Worm (Caenorhabditis elegans) whole organism, mixed stage, embryonic: Measurements from ENCODE around the gene R12A1.3.

Source experiments
- M03D4.4 ChIP-seq: sonication (generic microtip); optimal IDR thresholded peaks from 2 replicates; lab custom pipeline; 2017; ENCODE audit warnings: mild to moderate bottlenecking, missing genetic modification characterization, missing compliant biosample characterization
- bed-3 ChIP-seq: fragments of 200-800 bp; sonication (Bioruptor generic); optimal IDR thresholded peaks from 3 replicates; lab custom pipeline; 2018; ENCODE audit warnings: mild to moderate bottlenecking, missing genetic modification characterization, moderate library complexity, missing compliant biosample characterization
- blmp-1 ChIP-seq: fragments of 150-350 bp; optimal IDR thresholded peaks from 2 replicates; lab custom pipeline; 2014; ENCODE audit warnings: missing biosample characterization, missing genetic modification characterization
- ceh-43 ChIP-seq: fragments of 200-800 bp; sonication (Bioruptor generic); optimal IDR thresholded peaks from 2 replicates; lab custom pipeline; 2018; ENCODE audit warnings: mild to moderate bottlenecking, missing genetic modification characterization, moderate library complexity, missing compliant biosample characterization
- ceh-83 ChIP-seq: fragments of 200-800 bp; sonication (Bioruptor generic); optimal IDR thresholded peaks from 2 replicates; lab custom pipeline; 2018; ENCODE audit warnings: mild to moderate bottlenecking, missing genetic modification characterization, missing compliant biosample characterization
- ces-1 ChIP-seq: fragments of 150-350 bp; optimal IDR thresholded peaks from 2 replicates; lab custom pipeline; 2014; ENCODE audit warnings: missing biosample characterization, missing genetic modification reagents, missing genetic modification characterization
- cnd-1 ChIP-seq: fragments of 200-800 bp; sonication (Bioruptor generic); optimal IDR thresholded peaks from 2 replicates; lab custom pipeline; 2018; ENCODE audit warnings: mild to moderate bottlenecking, missing genetic modification characterization, missing compliant biosample characterization
- drap-1 ChIP-seq: fragments of 200-800 bp; sonication (Bioruptor generic); optimal IDR thresholded peaks from 3 replicates; lab custom pipeline; 2018; ENCODE audit warnings: mild to moderate bottlenecking, missing genetic modification characterization, missing compliant biosample characterization
- elt-1 ChIP-seq: sonication (generic microtip); optimal IDR thresholded peaks from 2 replicates; lab custom pipeline; 2017; ENCODE audit warnings: missing genetic modification characterization, mild to moderate bottlenecking, missing compliant biosample characterization, antibody characterized with exemption, moderate library complexity, borderline replicate concordance; ENCODE audit not compliant: insufficient read depth
- elt-3 ChIP-seq: fragments of 150-350 bp; optimal IDR thresholded peaks from 2 replicates; lab custom pipeline; 2014; ENCODE audit warnings: missing biosample characterization, missing genetic modification characterization
- flh-1 ChIP-seq: fragments of 200-800 bp; sonication (Bioruptor generic); optimal IDR thresholded peaks from 2 replicates; lab custom pipeline; 2018; ENCODE audit warnings: mild to moderate bottlenecking, missing genetic modification characterization, moderate library complexity, missing compliant biosample characterization
- hlh-1 ChIP-seq: fragments of 150-350 bp; optimal IDR thresholded peaks from 2 replicates; lab custom pipeline; 2014; ENCODE audit warnings: missing biosample characterization, missing genetic modification reagents, missing genetic modification characterization
- lin-13 ChIP-seq: fragments of 150-350 bp; optimal IDR thresholded peaks from 2 replicates; lab custom pipeline; 2014; ENCODE audit warnings: missing biosample characterization, missing genetic modification characterization
- lin-32 ChIP-seq: fragments of 200-800 bp; sonication (Bioruptor generic); optimal IDR thresholded peaks from 2 replicates; lab custom pipeline; 2018; ENCODE audit warnings: mild to moderate bottlenecking, missing genetic modification characterization, missing compliant biosample characterization
- lsy-2 ChIP-seq: fragments of 150-350 bp; optimal IDR thresholded peaks from 2 replicates; lab custom pipeline; 2014; ENCODE audit warnings: missing biosample characterization, missing genetic modification characterization
- mep-1 ChIP-seq: fragments of 150-350 bp; optimal IDR thresholded peaks from 2 replicates; lab custom pipeline; 2017; ENCODE audit warnings: missing biosample characterization, missing genetic modification reagents, missing genetic modification characterization, inconsistent platforms
- mls-2 ChIP-seq: sonication (generic microtip); optimal IDR thresholded peaks from 2 replicates; lab custom pipeline; 2016; ENCODE audit warnings: mild to moderate bottlenecking, missing genetic modification characterization, moderate library complexity, missing compliant biosample characterization
- nhr-12 ChIP-seq: fragments of 150-350 bp; optimal IDR thresholded peaks from 2 replicates; lab custom pipeline; 2014; ENCODE audit warnings: missing biosample characterization, missing genetic modification characterization
- nhr-2 ChIP-seq: fragments of 150-350 bp; optimal IDR thresholded peaks from 2 replicates; lab custom pipeline; 2014; ENCODE audit warnings: missing biosample characterization, missing genetic modification characterization
- nhr-237 ChIP-seq: fragments of 150-350 bp; optimal IDR thresholded peaks from 2 replicates; lab custom pipeline; 2014; ENCODE audit warnings: missing biosample characterization, missing genetic modification characterization
- nhr-28 ChIP-seq: fragments of 150-350 bp; optimal IDR thresholded peaks from 2 replicates; lab custom pipeline; 2014; ENCODE audit warnings: missing biosample characterization, missing genetic modification characterization
- nhr-76 ChIP-seq: sonication (generic microtip); optimal IDR thresholded peaks from 2 replicates; lab custom pipeline; 2017; ENCODE audit warnings: missing biosample characterization, missing genetic modification characterization
- pha-4 ChIP-seq: fragments of 150-350 bp; optimal IDR thresholded peaks from 2 replicates; lab custom pipeline; 2018; ENCODE audit warnings: missing biosample characterization, missing genetic modification reagents, missing genetic modification characterization
- sem-2 ChIP-seq: fragments of 200-800 bp; sonication (Bioruptor generic); optimal IDR thresholded peaks from 2 replicates; lab custom pipeline; 2018; ENCODE audit warnings: mild to moderate bottlenecking, missing genetic modification characterization, missing compliant biosample characterization
- snpc-4 ChIP-seq: fragments of 150-350 bp; optimal IDR thresholded peaks from 2 replicates; lab custom pipeline; 2014; ENCODE audit warnings: missing biosample characterization, missing genetic modification characterization
- sptf-1 ChIP-seq: sonication (generic microtip); optimal IDR thresholded peaks from 2 replicates; lab custom pipeline; 2017; ENCODE audit warnings: mild to moderate bottlenecking, missing genetic modification characterization, moderate library complexity, missing compliant biosample characterization
- tbx-8 ChIP-seq: fragments of 200-800 bp; sonication (Bioruptor generic); optimal IDR thresholded peaks from 2 replicates; lab custom pipeline; 2018; ENCODE audit warnings: mild to moderate bottlenecking, missing genetic modification characterization, moderate library complexity, missing compliant biosample characterization
- unc-120 ChIP-seq: sonication (generic microtip); optimal IDR thresholded peaks from 2 replicates; lab custom pipeline; 2017; ENCODE audit warnings: missing genetic modification characterization, missing compliant biosample characterization; ENCODE audit not compliant: poor library complexity, severe bottlenecking
- unc-62 ChIP-seq: fragments of 150-350 bp; optimal IDR thresholded peaks from 2 replicates; lab custom pipeline; 2014; ENCODE audit warnings: missing biosample characterization, missing genetic modification reagents, missing genetic modification characterization
- zip-8 ChIP-seq: fragments of 150-350 bp; optimal IDR thresholded peaks from 2 replicates; lab custom pipeline; 2014; ENCODE audit warnings: missing biosample characterization, missing genetic modification characterization
- ztf-11 ChIP-seq: fragments of 150-350 bp; optimal IDR thresholded peaks from 2 replicates; lab custom pipeline; 2014; ENCODE audit warnings: missing biosample characterization, missing genetic modification characterization

The R12A1.3 gene

DNA sequence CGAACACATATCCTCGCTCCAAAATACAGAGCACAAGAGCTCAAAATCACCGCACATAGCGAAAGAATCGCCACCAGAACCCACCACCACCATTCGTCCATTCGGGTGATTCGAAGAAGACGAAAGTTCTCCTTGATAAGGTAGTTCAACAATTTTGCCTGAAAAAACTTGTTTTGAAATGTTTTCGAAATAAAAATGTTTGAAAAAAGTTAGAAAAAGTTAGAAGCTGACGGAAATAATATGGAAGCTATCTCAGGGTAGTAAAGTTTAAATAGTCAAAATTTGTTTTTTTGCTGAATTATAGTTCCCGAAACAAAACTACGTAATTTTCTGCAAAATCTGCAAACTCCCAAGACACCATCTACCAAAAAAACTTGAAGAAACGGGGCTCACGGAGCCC lies 14.1 kb downstream of the R12A1.3 start, which contains the start of gene snt-5:
Gene snt-5 (minus strand): TSS at position 101 of the 400 bp plus-strand sequence.
- no peak for TF ChIP-seq lin-13 (tag; lab: Kevin White, UChicago)
- no peak for TF ChIP-seq ces-1 (GFP tag; lab: Kevin White, UChicago)
- no peak for TF ChIP-seq pha-4 (tag; lab: Kevin White, UChicago)
- no peak for TF ChIP-seq unc-120
- TF ChIP-seq ceh-83 (GFP tag; lab: Kevin White, UChicago) = no peak
- TF ChIP-seq elt-1 (tag; lab: Kevin White, UChicago) = no peak
- no peak for TF ChIP-seq nhr-237 (tag; lab: Kevin White, UChicago)
- TF ChIP-seq elt-3 = no peak
- TF ChIP-seq tbx-8 (GFP tag; lab: Kevin White, UChicago) = no peak
- no peak for TF ChIP-seq lsy-2
- no peak for TF ChIP-seq ztf-11
- TF ChIP-seq nhr-12 (tag; lab: Kevin White, UChicago) = no peak
- TF ChIP-seq sptf-1 (tag; lab: Kevin White, UChicago) = no peak
- no peak for TF ChIP-seq bed-3 (GFP tag; lab: Kevin White, UChicago)
- no peak for TF ChIP-seq mep-1
- TF ChIP-seq drap-1 (GFP tag; lab: Kevin White, UChicago) = no peak

DNA sequence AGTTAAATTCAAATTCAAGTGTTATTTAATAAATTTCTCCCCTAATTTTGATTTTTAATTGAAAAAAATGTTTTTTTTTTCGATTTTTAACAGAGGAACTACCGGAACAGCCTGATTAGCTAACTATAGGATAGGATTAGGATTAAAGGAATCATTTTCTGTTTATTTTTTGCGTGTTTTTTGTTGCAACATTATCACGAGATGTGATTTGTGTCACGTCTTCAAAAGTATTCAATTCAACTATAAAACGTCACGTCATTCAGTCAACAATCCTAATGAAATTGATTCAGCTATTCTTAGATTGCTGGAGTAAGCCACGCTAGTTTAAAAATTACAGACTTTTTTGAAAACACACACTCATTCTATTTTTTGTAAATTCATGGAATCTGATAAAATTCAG lies 14.9 kb downstream of the R12A1.3 start:
- TF ChIP-seq ceh-43 (no peak), flh-1 (GFP tag; lab: Kevin White, UChicago) (no peak), nhr-28 (tag; lab: Kevin White, UChicago) (no peak), M03D4.4 (no peak), bed-3 (GFP tag; lab: Kevin White, UChicago) (no peak), lin-13 (tag; lab: Kevin White, UChicago) (no peak), mls-2 (tag; lab: Kevin White, UChicago) (no peak), unc-120 (no peak), elt-3 (no peak), ceh-83 (GFP tag; lab: Kevin White, UChicago) (no peak), lsy-2 (no peak), mep-1 (no peak), cnd-1 (tag; lab: Kevin White, UChicago) (no peak), lin-32 (GFP tag; lab: Kevin White, UChicago) (no peak), zip-8 (tag; lab: Kevin White, UChicago) (no peak), hlh-1 (tag; lab: Kevin White, UChicago) (no peak), ces-1 (GFP tag; lab: Kevin White, UChicago) (no peak), sptf-1 (tag; lab: Kevin White, UChicago) (no peak)
- TF ChIP-seq, all 35 proteins: peak for 0

DNA sequence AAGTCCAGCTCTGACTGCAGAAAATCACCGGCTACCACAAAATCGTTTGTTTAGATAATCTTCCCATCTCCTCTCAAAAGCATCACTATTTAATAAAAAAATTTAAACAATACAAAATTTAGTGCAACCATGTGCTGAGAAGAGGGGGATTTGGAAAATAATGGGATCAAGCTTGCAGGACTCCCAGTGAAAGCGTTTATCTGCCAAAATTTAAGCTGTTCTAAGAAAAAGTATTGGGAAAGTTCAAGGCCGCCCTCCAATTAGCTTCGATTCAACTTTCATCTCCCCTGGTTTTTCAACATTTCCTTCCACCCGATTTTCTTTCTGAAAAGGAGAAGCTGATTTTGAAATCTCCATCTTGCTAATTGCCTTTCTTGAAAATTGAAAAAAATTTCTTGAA lies 17.5 kb downstream of the R12A1.3 start:
- TF ChIP-seq tbx-8 (GFP tag; lab: Kevin White, UChicago) (no peak), nhr-28 (tag; lab: Kevin White, UChicago) (no peak), nhr-12 (tag; lab: Kevin White, UChicago) (no peak), drap-1 (GFP tag; lab: Kevin White, UChicago) (no peak), unc-62 (GFP tag; lab: Kevin White, UChicago) (no peak), lin-13 (tag; lab: Kevin White, UChicago) (no peak), mep-1 (no peak), snpc-4 (tag; lab: Kevin White, UChicago) (no peak), lsy-2 (no peak), lin-32 (GFP tag; lab: Kevin White, UChicago) (no peak), elt-1 (tag; lab: Kevin White, UChicago) (no peak), M03D4.4 (no peak), nhr-2 (no peak)
- TF ChIP-seq, all 35 proteins: peak for 0

DNA sequence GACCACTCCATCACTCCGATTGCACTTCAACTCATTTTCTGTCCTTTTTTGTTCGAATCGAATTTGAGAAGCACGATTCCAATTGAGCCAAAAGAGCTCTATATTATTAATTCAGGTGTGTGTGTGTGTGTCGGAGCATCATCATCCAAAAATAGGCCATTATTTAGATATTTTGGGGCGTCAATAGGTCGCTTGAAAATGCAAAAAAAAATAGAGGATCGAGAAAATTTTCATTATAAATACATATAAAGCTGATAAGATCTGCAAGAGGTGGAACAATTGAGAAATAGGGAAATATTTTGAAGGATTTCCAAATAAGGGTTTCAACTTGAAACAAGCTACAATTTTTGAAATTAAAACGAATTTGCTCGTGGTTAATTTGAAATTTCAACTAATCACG lies 32.7 kb downstream of the R12A1.3 start, which contains the start of gene Y75B7AR.1:
Gene Y75B7AR.1 (minus strand): TSS at position 101 of the 400 bp plus-strand sequence.
- no peak for TF ChIP-seq nhr-12 (tag; lab: Kevin White, UChicago)
- TF ChIP-seq nhr-28 (tag; lab: Kevin White, UChicago) = no peak
- no peak for TF ChIP-seq pha-4 (tag; lab: Kevin White, UChicago)
- TF ChIP-seq bed-3 (GFP tag; lab: Kevin White, UChicago) = no peak

DNA sequence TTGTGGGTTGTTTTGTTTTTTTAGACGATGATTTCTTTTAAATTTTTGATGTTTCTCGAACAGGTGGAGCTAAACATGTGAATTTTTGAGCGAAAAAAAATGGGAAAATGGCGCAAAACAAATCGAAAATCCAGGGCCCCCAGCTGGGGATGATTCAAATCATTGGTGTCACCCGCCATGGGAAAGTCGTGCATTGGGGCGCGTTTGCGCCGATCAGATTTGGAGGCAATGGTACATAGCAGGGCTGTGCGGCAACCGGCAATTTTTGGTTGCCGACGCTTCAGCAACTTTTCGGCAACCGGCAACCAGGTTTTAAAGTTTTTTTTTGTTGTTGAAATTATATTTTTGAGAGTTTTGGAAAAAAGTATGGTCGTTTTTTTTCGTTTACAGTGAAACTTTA lies 35.2 kb downstream of the R12A1.3 start:
- TF ChIP-seq ceh-43 (no peak), zip-8 (tag; lab: Kevin White, UChicago) (no peak), mls-2 (tag; lab: Kevin White, UChicago) (no peak), ces-1 (GFP tag; lab: Kevin White, UChicago) (no peak), drap-1 (GFP tag; lab: Kevin White, UChicago) (no peak), flh-1 (GFP tag; lab: Kevin White, UChicago) (no peak), sem-2 (GFP tag; lab: Kevin White, UChicago) (no peak), M03D4.4 (no peak), unc-120 (no peak), nhr-76 (tag; lab: Kevin White, UChicago) (no peak), bed-3 (GFP tag; lab: Kevin White, UChicago) (no peak), pha-4 (tag; lab: Kevin White, UChicago) (no peak), elt-1 (tag; lab: Kevin White, UChicago) (no peak), sptf-1 (tag; lab: Kevin White, UChicago) (no peak), blmp-1 (tag; lab: Kevin White, UChicago) (no peak), cnd-1 (tag; lab: Kevin White, UChicago) (no peak)
